Fruit fly (Drosophila melanogaster) whole organism, embryonic: ENCODE measurements around the gene Dup99B.
A peak's percentile ranks its signal among the peaks of the same experiment; 100 is the strongest.

Experiments used
- B-H2 ChIP-seq: fragments of 200-800 bp; sonication (Bioruptor generic); optimal IDR thresholded peaks from 2 replicates; lab custom pipeline; 2018; ENCODE audit warnings: missing biosample characterization, mild to moderate bottlenecking, missing genetic modification characterization
- BEAF-32 ChIP-seq: fragments of 200-800 bp; sonication (Bioruptor generic); optimal IDR thresholded peaks from 3 replicates; lab custom pipeline; 2017; ENCODE audit warnings: missing biosample characterization, missing genetic modification characterization, mild to moderate bottlenecking, moderate library complexity, missing genetic modification reagents
- CG10366 ChIP-seq: fragments of 200-800 bp; sonication (Bioruptor generic); IDR thresholded peaks from 2 replicates; pipeline ENCODE4 v1.3.6; 2022; ENCODE audit warnings: missing biosample characterization, missing genetic modification characterization
- CG11398 ChIP-seq: fragments of 200-800 bp; sonication (Bioruptor generic); optimal IDR thresholded peaks from 2 replicates; lab custom pipeline; 2016; ENCODE audit warnings: missing biosample characterization, missing genetic modification characterization
- CG14860 ChIP-seq: fragments of 200-800 bp; sonication (Bioruptor generic); IDR thresholded peaks from 3 replicates; pipeline ENCODE4 v1.3.6; 2022; ENCODE audit warnings: missing biosample characterization, missing genetic modification characterization; ENCODE audit not compliant: partially characterized antibody
- CG1602 ChIP-seq: fragments of 200-800 bp; sonication (Bioruptor generic); optimal IDR thresholded peaks from 3 replicates; lab custom pipeline; 2016; ENCODE audit warnings: missing biosample characterization, missing genetic modification characterization
- CG17829 ChIP-seq: fragments of 200-800 bp; optimal IDR thresholded peaks from 2 replicates; lab custom pipeline; 2019; ENCODE audit warnings: missing biosample characterization, mild to moderate bottlenecking, missing genetic modification characterization, moderate library complexity
- CG17912 ChIP-seq: fragments of 200-800 bp; sonication (Bioruptor generic); optimal IDR thresholded peaks from 2 replicates; lab custom pipeline; 2018; ENCODE audit warnings: missing biosample characterization, mild to moderate bottlenecking, missing genetic modification characterization
- CG2129 ChIP-seq: fragments of 200-800 bp; sonication (Bioruptor generic); IDR thresholded peaks from 2 replicates; pipeline ENCODE4 v1.3.6; 2022; ENCODE audit warnings: missing biosample characterization, missing genetic modification characterization; ENCODE audit not compliant: partially characterized antibody
- CG2712 ChIP-seq: fragments of 200-800 bp; optimal IDR thresholded peaks from 3 replicates; lab custom pipeline; 2019; ENCODE audit warnings: missing biosample characterization, mild to moderate bottlenecking, missing genetic modification characterization, moderate library complexity
- CG30431 ChIP-seq: fragments of 200-800 bp; sonication (Bioruptor generic); optimal IDR thresholded peaks from 2 replicates; lab custom pipeline; 2017; ENCODE audit warnings: missing biosample characterization, missing genetic modification characterization
- CG31441 ChIP-seq: fragments of 200-800 bp; sonication (Bioruptor generic); IDR thresholded peaks from 2 replicates; pipeline ENCODE4 v1.3.6; 2022; ENCODE audit warnings: missing biosample characterization, missing genetic modification characterization
- CG4282 ChIP-seq: fragments of 200-800 bp; sonication (Bioruptor generic); optimal IDR thresholded peaks from 2 replicates; lab custom pipeline; 2016; ENCODE audit warnings: missing biosample characterization, missing genetic modification characterization
- CG5180 ChIP-seq: fragments of 200-800 bp; sonication (Bioruptor generic); optimal IDR thresholded peaks from 3 replicates; lab custom pipeline; 2017; ENCODE audit warnings: missing biosample characterization, missing genetic modification characterization, mild to moderate bottlenecking, moderate library complexity, missing genetic modification reagents
- CG8388 ChIP-seq: fragments of 200-800 bp; sonication (Bioruptor generic); optimal IDR thresholded peaks from 2 replicates; lab custom pipeline; 2019; ENCODE audit warnings: missing biosample characterization, mild to moderate bottlenecking, missing genetic modification characterization, moderate library complexity
- CG8944 ChIP-seq: fragments of 200-800 bp; sonication (Bioruptor generic); optimal IDR thresholded peaks from 3 replicates; lab custom pipeline; 2016; ENCODE audit warnings: missing biosample characterization, missing genetic modification characterization
- ERR ChIP-seq: fragments of 200-800 bp; sonication (Bioruptor generic); optimal IDR thresholded peaks from 2 replicates; lab custom pipeline; 2016; ENCODE audit warnings: missing biosample characterization, missing genetic modification characterization
- Fer3 ChIP-seq: fragments of 200-800 bp; sonication (Bioruptor generic); optimal IDR thresholded peaks from 2 replicates; lab custom pipeline; 2018; ENCODE audit warnings: missing biosample characterization, mild to moderate bottlenecking, missing genetic modification characterization, moderate library complexity
- H2.0 ChIP-seq: fragments of 200-800 bp; sonication (Bioruptor generic); IDR thresholded peaks from 2 replicates; pipeline ENCODE4 v1.3.6; 2022; ENCODE audit warnings: missing biosample characterization, missing genetic modification characterization
- Hey ChIP-seq: fragments of 200-800 bp; sonication (Bioruptor generic); optimal IDR thresholded peaks from 3 replicates; lab custom pipeline; 2018; ENCODE audit warnings: missing biosample characterization, mild to moderate bottlenecking, missing genetic modification characterization
- Hr51 ChIP-seq, 2 experiments: fragments of 200-800 bp; sonication (Bioruptor generic); optimal IDR thresholded peaks; 2 replicates in 1 of 2; 3 replicates in 1 of 2; lab custom pipeline; 2016 to 2018; ENCODE audit warnings: missing biosample characterization in 2 of 2, missing genetic modification characterization in 2 of 2, mild to moderate bottlenecking in 1 of 2, moderate library complexity in 1 of 2
- Lhr ChIP-seq: fragments of 200-800 bp; sonication (Bioruptor generic); optimal IDR thresholded peaks from 3 replicates; lab custom pipeline; 2017; ENCODE audit warnings: mild to moderate bottlenecking, missing biosample characterization, missing genetic modification reagents, missing genetic modification characterization
- Max ChIP-seq: fragments of 200-800 bp; sonication (Bioruptor generic); optimal IDR thresholded peaks from 2 replicates; lab custom pipeline; 2016; ENCODE audit warnings: missing biosample characterization, mild to moderate bottlenecking, missing genetic modification characterization
- Nf-YC ChIP-seq: fragments of 200-800 bp; optimal IDR thresholded peaks from 3 replicates; lab custom pipeline; 2019; ENCODE audit warnings: missing biosample characterization, mild to moderate bottlenecking, missing genetic modification characterization, moderate library complexity
- Scr ChIP-seq: fragments of 200-800 bp; sonication (Bioruptor generic); IDR thresholded peaks from 2 replicates; pipeline ENCODE4 v1.3.6; 2022; ENCODE audit warnings: missing biosample characterization, missing genetic modification characterization; ENCODE audit not compliant: partially characterized antibody
- Sin3A ChIP-seq: fragments of >200 bp; optimal IDR thresholded peaks from 2 replicates; lab custom pipeline; 2018
- TFAM ChIP-seq: fragments of 200-800 bp; sonication (Bioruptor generic); optimal IDR thresholded peaks from 2 replicates; lab custom pipeline; 2017; ENCODE audit warnings: missing biosample characterization, missing genetic modification characterization, inconsistent platforms
- Usf ChIP-seq: fragments of 200-800 bp; sonication (Bioruptor generic); optimal IDR thresholded peaks from 2 replicates; lab custom pipeline; 2017; ENCODE audit warnings: missing genotype, missing biosample characterization, missing genetic modification characterization
- Xrp1 ChIP-seq: fragments of 200-800 bp; sonication (Bioruptor generic); IDR thresholded peaks from 2 replicates; pipeline ENCODE4 v1.3.6; 2022; ENCODE audit warnings: missing biosample characterization, missing genetic modification characterization
- YL-1 ChIP-seq: fragments of 200-800 bp; sonication (Bioruptor generic); optimal IDR thresholded peaks from 3 replicates; lab custom pipeline; 2017; ENCODE audit warnings: missing biosample characterization, mild to moderate bottlenecking, missing genetic modification characterization
- bcd ChIP-seq: fragments of 200-800 bp; sonication (Bioruptor generic); optimal IDR thresholded peaks from 2 replicates; lab custom pipeline; 2017; ENCODE audit warnings: missing biosample characterization, mild to moderate bottlenecking, missing genetic modification characterization
- bigmax ChIP-seq: fragments of 200-800 bp; sonication (Bioruptor generic); optimal IDR thresholded peaks from 2 replicates; lab custom pipeline; 2018; ENCODE audit warnings: missing biosample characterization, mild to moderate bottlenecking, missing genetic modification characterization
- br ChIP-seq: fragments of >200 bp; optimal IDR thresholded peaks from 2 replicates; lab custom pipeline; 2017
- chn ChIP-seq: fragments of 200-800 bp; sonication (Bioruptor generic); optimal IDR thresholded peaks from 2 replicates; lab custom pipeline; 2016; ENCODE audit warnings: missing biosample characterization, missing genetic modification characterization
- dati ChIP-seq: fragments of 200-800 bp; sonication (Bioruptor generic); IDR thresholded peaks from 2 replicates; pipeline ENCODE4 v1.3.6; 2022; ENCODE audit warnings: missing biosample characterization, missing genetic modification characterization
- dm ChIP-seq: fragments of 200-800 bp; sonication (Bioruptor generic); optimal IDR thresholded peaks from 3 replicates; lab custom pipeline; 2016; ENCODE audit warnings: missing biosample characterization, missing genetic modification characterization
- dmrt11E ChIP-seq: fragments of 200-800 bp; sonication (Bioruptor generic); optimal IDR thresholded peaks from 3 replicates; lab custom pipeline; 2018; ENCODE audit warnings: missing biosample characterization, mild to moderate bottlenecking, missing genetic modification characterization, moderate library complexity
- eyg ChIP-seq: fragments of 200-800 bp; sonication (Bioruptor generic); optimal IDR thresholded peaks from 3 replicates; lab custom pipeline; 2016; ENCODE audit warnings: missing biosample characterization, missing genetic modification characterization
- gcm ChIP-seq: fragments of 200-800 bp; sonication (Bioruptor generic); optimal IDR thresholded peaks from 2 replicates; lab custom pipeline; 2019; ENCODE audit warnings: missing biosample characterization, mild to moderate bottlenecking, missing genetic modification characterization, moderate library complexity
- gsb ChIP-seq: fragments of 200-800 bp; sonication (Bioruptor generic); IDR thresholded peaks from 2 replicates; pipeline ENCODE4 v1.3.6; 2022; ENCODE audit warnings: missing biosample characterization, missing genetic modification characterization
- hth ChIP-seq: fragments of >200 bp; optimal IDR thresholded peaks from 2 replicates; lab custom pipeline; 2017; ENCODE audit warnings: inconsistent platforms
- jigr1 ChIP-seq: fragments of 200-800 bp; sonication (Bioruptor generic); IDR thresholded peaks from 3 replicates; pipeline ENCODE4 v1.3.6; 2022; ENCODE audit warnings: missing biosample characterization, missing genetic modification characterization
- jumu ChIP-seq: fragments of 200-800 bp; sonication (Bioruptor generic); optimal IDR thresholded peaks from 3 replicates; lab custom pipeline; 2016; ENCODE audit warnings: missing biosample characterization, missing genetic modification characterization
- klu ChIP-seq: fragments of 200-800 bp; sonication (Bioruptor generic); IDR thresholded peaks from 2 replicates; pipeline ENCODE4 v1.3.6; 2022; ENCODE audit warnings: missing biosample characterization, missing genetic modification characterization
- mam ChIP-seq: fragments of 200-800 bp; sonication (Bioruptor generic); optimal IDR thresholded peaks from 3 replicates; lab custom pipeline; 2016; ENCODE audit warnings: missing biosample characterization, missing genetic modification characterization
- ranshi ChIP-seq: fragments of 200-800 bp; sonication (Bioruptor generic); IDR thresholded peaks from 2 replicates; pipeline ENCODE4 v1.3.6; 2022; ENCODE audit warnings: missing biosample characterization, missing genetic modification characterization
- rib ChIP-seq: fragments of 200-800 bp; sonication (Bioruptor generic); IDR thresholded peaks from 2 replicates; pipeline ENCODE4 v1.3.6; 2022; ENCODE audit warnings: missing biosample characterization, missing genetic modification characterization
- run ChIP-seq: fragments of 200-800 bp; sonication (Bioruptor generic); optimal IDR thresholded peaks from 3 replicates; lab custom pipeline; 2018; ENCODE audit warnings: missing biosample characterization, mild to moderate bottlenecking, missing genetic modification characterization
- sens ChIP-seq: fragments of 200-800 bp; sonication (Bioruptor generic); peaks from one replicate; lab custom pipeline; 2016; ENCODE audit warnings: missing biosample characterization, missing genetic modification characterization
- sr ChIP-seq: fragments of 200-800 bp; sonication (Bioruptor generic); IDR thresholded peaks from 3 replicates; pipeline ENCODE4 v1.3.6; 2022; ENCODE audit warnings: missing biosample characterization, missing genetic modification characterization
- tna ChIP-seq: fragments of 200-800 bp; sonication (Bioruptor generic); IDR thresholded peaks from 2 replicates; pipeline ENCODE4 v1.3.6; 2022; ENCODE audit warnings: missing biosample characterization, missing genetic modification characterization; ENCODE audit not compliant: partially characterized antibody
- wek ChIP-seq: fragments of 200-800 bp; sonication (Bioruptor generic); optimal IDR thresholded peaks from 3 replicates; lab custom pipeline; 2018; ENCODE audit warnings: missing biosample characterization, mild to moderate bottlenecking, missing genetic modification characterization, moderate library complexity

Dup99B gene

dm6 chr3R:29723048-29723656 lies 8.0 kb upstream of the Dup99B start, which contains the start of gene Pcd (continued):
- TF ChIP-seq Usf (no peak), TFAM (GFP tag; lab: Kevin White, UChicago) (no peak), CG1602 (GFP tag; lab: Kevin White, UChicago) (no peak), CG4282 (GFP tag; lab: Kevin White, UChicago) (no peak), CG31441 (GFP tag; lab: Robert Waterston, UW) (no peak), bcd (GFP tag; lab: Kevin White, UChicago) (no peak), CG2712 (tag; lab: Kevin White, UChicago) (no peak), dati (GFP tag; lab: Robert Waterston, UW) (no peak), mam (GFP tag; lab: Kevin White, UChicago) (no peak), CG5180 (no peak), BEAF-32 (GFP tag; lab: Kevin White, UChicago) (no peak), sr (GFP tag; lab: Robert Waterston, UW) (no peak), Scr (GFP tag; lab: Robert Waterston, UW) (0 out of 2 replicates have a peak, but pooled peaks have one; percentile 17), Hey (tag; lab: Kevin White, UChicago) (no peak), CG17912 (GFP tag; lab: Kevin White, UChicago) (no peak), Max (GFP tag; lab: Kevin White, UChicago) (no peak), CG2129 (no peak), dmrt11E (tag; lab: Kevin White, UChicago) (no peak), ERR (GFP tag; lab: Kevin White, UChicago) (no peak), gsb (GFP tag; lab: Robert Waterston, UW) (no peak), Nf-YC (tag; lab: Kevin White, UChicago) (no peak), tna (GFP tag; lab: Robert Waterston, UW) (no peak), ranshi (no peak), Xrp1 (GFP tag; lab: Robert Waterston, UW) (no peak), CG8388 (GFP tag; lab: Kevin White, UChicago) (no peak), YL-1 (GFP tag; lab: Kevin White, UChicago) (peak; percentile 9), br (lab: Kevin White, UChicago) (no peak), jumu (no peak), CG14860 (no peak), sens (GFP tag; lab: Kevin White, UChicago) (no peak), run (tag; lab: Kevin White, UChicago) (no peak), Hr51 (GFP tag; optimal IDR thresholded peaks at IDR 0.05; lab: Kevin White, UChicago) (no peak), CG17829 (tag; lab: Kevin White, UChicago) (no peak), CG10366 (GFP tag; lab: Robert Waterston, UW) (no peak), chn (GFP tag; lab: Kevin White, UChicago) (no peak), B-H2 (GFP tag; lab: Kevin White, UChicago) (peak; percentile 51), eyg (GFP tag; lab: Kevin White, UChicago) (no peak), CG8944 (GFP tag; lab: Kevin White, UChicago) (no peak), hth (lab: Kevin White, UChicago) (no peak), H2.0 (GFP tag; lab: Robert Waterston, UW) (no peak), rib (GFP tag; lab: Robert Waterston, UW) (peak; percentile 73), dm (GFP tag; lab: Kevin White, UChicago) (no peak), Lhr (no peak), bigmax (GFP tag; lab: Kevin White, UChicago) (no peak), gcm (no peak), jigr1 (GFP tag; lab: Robert Waterston, UW) (no peak), wek (GFP tag; lab: Kevin White, UChicago) (no peak), CG30431 (GFP tag; lab: Kevin White, UChicago) (no peak), Sin3A (peak; percentile 7), CG11398 (GFP tag; lab: Kevin White, UChicago) (no peak), Fer3 (no peak), klu (GFP tag; lab: Robert Waterston, UW) (no peak)
